Fruit fly (Drosophila melanogaster): ENCODE data around the gene Ddx1.
A peak's percentile ranks its signal among the peaks of the same experiment; 100 is the strongest.

The Ddx1 gene

dm6 chr3L:22262797-22263423 lies at the start of gene Ddx1, which contains the start of gene Rich:
TSS of gene Ddx1 (plus strand) at chr3L:22263369.
TSS of gene Rich (minus strand) at chr3L:22262921.
- TF ChIP-seq CG18011 (GFP tag; optimal IDR thresholded peaks at IDR 0.05) (no peak), CG11085 (GFP tag; IDR thresholded peaks at IDR 0.05) (no peak), MESR4 (GFP tag; optimal IDR thresholded peaks at IDR 0.05) (peak; percentile 60), CG17361 (GFP tag; IDR thresholded peaks at IDR 0.05) (peak; percentile 84), Sox102F (GFP tag; optimal IDR thresholded peaks at IDR 0.05) (no peak), zf30C (GFP tag; optimal IDR thresholded peaks at IDR 0.05) (no peak), Vsx1 (GFP tag; optimal IDR thresholded peaks at IDR 0.05) (no peak), CG11247 (GFP tag; IDR thresholded peaks at IDR 0.05) (0 out of 2 replicates have a peak, but pooled peaks have one; percentile 40), E2f1 (GFP tag; IDR thresholded peaks at IDR 0.05) (no peak), HLH3B (GFP tag; IDR thresholded peaks at IDR 0.05) (no peak), pros (GFP tag; optimal IDR thresholded peaks at IDR 0.05) (no peak), Ets97D (GFP tag; optimal IDR thresholded peaks at IDR 0.05) (peak; percentile 19), grau (tag; optimal IDR thresholded peaks at IDR 0.05) (peak; percentile 53), wdn (GFP tag; IDR thresholded peaks at IDR 0.05) (no peak), Ssrp (tag; optimal IDR thresholded peaks at IDR 0.05) (peak; percentile 21), Atf3 (GFP tag; optimal IDR thresholded peaks at IDR 0.05) (no peak), CG9215 (GFP tag; IDR thresholded peaks at IDR 0.05) (no peak; the same call in 1 of the 2 replicates), run (tag; optimal IDR thresholded peaks at IDR 0.05) (no peak), aop (GFP tag; IDR thresholded peaks at IDR 0.05) (no peak), pho (GFP tag; optimal IDR thresholded peaks at IDR 0.05) (peak; percentile 18), CG12744 (GFP tag; optimal IDR thresholded peaks at IDR 0.05) (no peak), ERR (GFP tag; optimal IDR thresholded peaks at IDR 0.05) (no peak), CG34422 (GFP tag; IDR thresholded peaks at IDR 0.05) (peak; percentile 50; the same call in 1 of the 3 replicates), CkIIα-i1 (GFP tag; IDR thresholded peaks at IDR 0.05) (no peak), NFAT (GFP tag; IDR thresholded peaks at IDR 0.05) (no peak; the same call in 1 of the 2 replicates), lov (optimal IDR thresholded peaks at IDR 0.05) (no peak), lov (GFP tag; IDR thresholded peaks at IDR 0.05) (no peak), CG6654 (GFP tag; optimal IDR thresholded peaks at IDR 0.05) (no peak), tio (GFP tag; optimal IDR thresholded peaks at IDR 0.05) (no peak), chm (GFP tag; IDR thresholded peaks at IDR 0.05) (no peak; the same call in 1 of the 2 replicates), exex (tag; optimal IDR thresholded peaks at IDR 0.05) (no peak), CG17186 (GFP tag; optimal IDR thresholded peaks at IDR 0.05) (peak; percentile 17), HLHmδ (GFP tag; optimal IDR thresholded peaks at IDR 0.05) (no peak), bigmax (GFP tag; optimal IDR thresholded peaks at IDR 0.05) (no peak), Xrp1 (GFP tag; IDR thresholded peaks at IDR 0.05) (peak; percentile 38; the same call in 1 of the 2 replicates), CG16863 (GFP tag; optimal IDR thresholded peaks at IDR 0.05) (no peak), Trl (optimal IDR thresholded peaks at IDR 0.05) (no peak), Trl (GFP tag; optimal IDR thresholded peaks at IDR 0.05) (no peak), CrebB (tag; optimal IDR thresholded peaks at IDR 0.05) (peak; percentile 25), CG12071 (GFP tag; optimal IDR thresholded peaks at IDR 0.05) (no peak), CG4854 (GFP tag; optimal IDR thresholded peaks at IDR 0.05) (peak; percentile 18), kni (GFP tag; optimal IDR thresholded peaks at IDR 0.05) (peak; percentile 90), CG7928 (GFP tag; optimal IDR thresholded peaks at IDR 0.05) (no peak), fd96Cb (tag; optimal IDR thresholded peaks at IDR 0.05) (peak; percentile 42), CG16779 (GFP tag; IDR thresholded peaks at IDR 0.05) (no peak), Awh (GFP tag; IDR thresholded peaks at IDR 0.05) (no peak), CG14667 (GFP tag; IDR thresholded peaks at IDR 0.05) (no peak), Rx (GFP tag; IDR thresholded peaks at IDR 0.05) (no peak), croc (GFP tag; conservative IDR thresholded peaks at IDR 0.05) (no peak), caup (GFP tag; optimal IDR thresholded peaks at IDR 0.05; ENCODE audit: severe bottlenecking) (peak; percentile 50), gt (GFP tag; IDR thresholded peaks at IDR 0.05) (no peak), so (GFP tag; IDR thresholded peaks at IDR 0.05) (no peak)
